Fruit fly (Drosophila melanogaster): ENCODE data around the gene CG42821.

DNA sequence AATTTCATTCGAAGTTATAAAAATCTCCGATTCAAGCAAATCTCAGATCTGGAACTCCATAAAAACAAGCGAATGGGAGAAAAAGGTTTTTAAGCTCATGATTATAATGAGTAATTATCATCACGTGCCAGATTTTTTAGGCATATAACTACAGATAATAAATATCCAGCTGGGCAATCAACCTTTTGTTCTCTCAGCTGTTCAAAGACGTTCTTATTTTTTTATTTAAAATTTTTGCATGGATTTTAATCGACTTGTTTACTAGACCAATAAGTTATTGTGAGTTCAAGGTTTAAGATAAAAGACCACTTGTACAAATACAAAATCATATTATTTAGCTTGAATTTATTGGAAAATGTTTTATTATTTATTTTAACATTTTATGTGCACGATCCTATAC, 8.7 kb upstream of the CG42821 start:
- TF ChIP-seq pan (optimal IDR thresholded peaks at IDR 0.05), result no peak
- no peak for TF ChIP-seq psq (optimal IDR thresholded peaks at IDR 0.05)
